Worm (Caenorhabditis elegans): ENCODE results near the gene sra-30.

ce11 chrIV:15234272-15234671 is 31.4 kb upstream of the sra-30 start:
- TF ChIP-seq alr-1 (tag; optimal IDR thresholded peaks at IDR 0.05), result no peak
- TF ChIP-seq fos-1 (tag; optimal IDR thresholded peaks at IDR 0.05), result no peak
- no peak for TF ChIP-seq nhr-77 (tag; optimal IDR thresholded peaks at IDR 0.05)
- no peak for TF ChIP-seq C34F6.9 (tag; optimal IDR thresholded peaks at IDR 0.05)
- TF ChIP-seq mdl-1 (tag; optimal IDR thresholded peaks at IDR 0.05), result no peak
- no peak for TF ChIP-seq aly-2 (tag; optimal IDR thresholded peaks at IDR 0.05)
- TF ChIP-seq elt-3 (tag; optimal IDR thresholded peaks at IDR 0.05), result no peak
- TF ChIP-seq blmp-1 (tag; optimal IDR thresholded peaks at IDR 0.05; ENCODE audit: insufficient read depth), result no peak
- TF ChIP-seq sem-4 (tag; optimal IDR thresholded peaks at IDR 0.05), result no peak
- no peak for TF ChIP-seq ama-1 (optimal IDR thresholded peaks at IDR 0.05)
- peak; percentile 56 for TF ChIP-seq snpc-4 (tag; optimal IDR thresholded peaks at IDR 0.05)
- no peak for TF ChIP-seq Y55F3AM.14 (GFP tag; optimal IDR thresholded peaks at IDR 0.05)
